Worm (Caenorhabditis elegans): ENCODE results near the gene arrd-8.

The arrd-8 gene

ce11 chrII:12064680-12065135, at the start of gene arrd-8:
Gene arrd-8 (plus strand): TSS chrII:12065085.
- TF ChIP-seq elt-2 (tag; optimal IDR thresholded peaks at IDR 0.05) (peak; percentile 19), efl-1 (optimal IDR thresholded peaks at IDR 0.05) (no peak), efl-1 (GFP tag; optimal IDR thresholded peaks at IDR 0.05 in 1 of 2) (peak in 1 of 2 experiments; percentile 62), lin-15B (tag; optimal IDR thresholded peaks at IDR 0.05) (no peak), nhr-85 (tag) (no peak)

- peak in 1 of 2 experiments; percentile 23 for TF ChIP-seq lin-35 (GFP tag; optimal IDR thresholded peaks at IDR 0.05)
- TF ChIP-seq unc-130 (tag; optimal IDR thresholded peaks at IDR 0.05), result no peak
- TF ChIP-seq aha-1 (tag; optimal IDR thresholded peaks at IDR 0.05), result no peak
- TF ChIP-seq lsy-2 (tag; optimal IDR thresholded peaks at IDR 0.05), result peak; percentile 56 to 90
- TF ChIP-seq dpl-1 (GFP tag; optimal IDR thresholded peaks at IDR 0.05), result peak in 1 of 3 experiments; percentile 37
- TF ChIP-seq skn-1 (tag; optimal IDR thresholded peaks at IDR 0.05), result peak; percentile 48
- TF ChIP-seq sox-4 (tag; optimal IDR thresholded peaks at IDR 0.05), result no peak
- peak; percentile 4 to 21 for TF ChIP-seq efl-1 (optimal IDR thresholded peaks at IDR 0.05)
- peak; percentile 18 to 92 for TF ChIP-seq efl-1 (GFP tag; optimal IDR thresholded peaks at IDR 0.05 in 1 of 2)
- TF ChIP-seq mep-1 (tag; optimal IDR thresholded peaks at IDR 0.05), result peak; percentile 22
- TF ChIP-seq F16B12.6 (tag; optimal IDR thresholded peaks at IDR 0.05), result peak; percentile 79
- no peak for TF ChIP-seq egl-27 (tag; optimal IDR thresholded peaks at IDR 0.05)
- TF ChIP-seq nhr-28 (tag; optimal IDR thresholded peaks at IDR 0.05), result no peak
- peak; percentile 5 for TF ChIP-seq snu-23 (GFP tag; optimal IDR thresholded peaks at IDR 0.05)
- TF ChIP-seq ama-1 (optimal IDR thresholded peaks at IDR 0.05), result no peak
- no peak for TF ChIP-seq lin-15B (tag; optimal IDR thresholded peaks at IDR 0.05)
- TF ChIP-seq mef-2 (tag; optimal IDR thresholded peaks at IDR 0.05), result no peak
- TF ChIP-seq nhr-12 (tag; optimal IDR thresholded peaks at IDR 0.05), result no peak
- no peak for TF ChIP-seq unc-30 (tag; optimal IDR thresholded peaks at IDR 0.05)
- TF ChIP-seq unc-86 (tag; optimal IDR thresholded peaks at IDR 0.05), result no peak
- no peak for TF ChIP-seq nhr-11 (tag; optimal IDR thresholded peaks at IDR 0.05)
Measured at ce11 chrII:12023315-12023878, 41.5 kb upstream of the arrd-8 start, which contains the start of gene Y17G7B.12. Gene Y17G7B.12 (plus strand): TSS chrII:12023861.

- TF ChIP-seq unc-98 (GFP tag; IDR thresholded peaks at IDR 0.05) (no peak), fkh-10 (GFP tag; optimal IDR thresholded peaks at IDR 0.05) (no peak), efl-1 (optimal IDR thresholded peaks at IDR 0.05) (no peak), efl-1 (GFP tag; optimal IDR thresholded peaks at IDR 0.05 in 1 of 2) (peak in 1 of 2 experiments; percentile 34), dpl-1 (GFP tag; optimal IDR thresholded peaks at IDR 0.05) (no peak), ceh-8 (GFP tag; optimal IDR thresholded peaks at IDR 0.05) (no peak), elt-2 (tag; optimal IDR thresholded peaks at IDR 0.05) (peak; percentile 47), mep-1 (tag; optimal IDR thresholded peaks at IDR 0.05) (no peak), rnt-1 (tag; optimal IDR thresholded peaks at IDR 0.05) (no peak), mef-2 (tag; optimal IDR thresholded peaks at IDR 0.05) (no peak)
Measured at ce11 chrII:12027697-12028245, 37.1 kb upstream of the arrd-8 start, which contains the start of gene Y17G7B.8. Gene Y17G7B.8 (minus strand): TSS chrII:12027747.

- TF ChIP-seq lin-14 (GFP tag; optimal IDR thresholded peaks at IDR 0.05) (no peak), unc-86 (tag; optimal IDR thresholded peaks at IDR 0.05) (no peak), nhr-90 (tag; optimal IDR thresholded peaks at IDR 0.05; ENCODE audit: poor library complexity) (no peak), aly-2 (tag; optimal IDR thresholded peaks at IDR 0.05) (no peak), zag-1 (tag; optimal IDR thresholded peaks at IDR 0.05) (no peak), ztf-11 (tag; optimal IDR thresholded peaks at IDR 0.05) (no peak)
Measured at ce11 chrII:12028707-12029106, 36.2 kb upstream of the arrd-8 start.

- TF ChIP-seq pag-3 (tag; optimal IDR thresholded peaks at IDR 0.05; ENCODE audit: borderline replicate concordance, insufficient read depth) (no peak), hlh-4 (tag; optimal IDR thresholded peaks at IDR 0.05) (no peak), ceh-8 (GFP tag; optimal IDR thresholded peaks at IDR 0.05) (no peak), nhr-85 (tag) (no peak), ceh-90 (tag; optimal IDR thresholded peaks at IDR 0.05) (no peak), zag-1 (tag; optimal IDR thresholded peaks at IDR 0.05) (no peak), lir-3 (tag; optimal IDR thresholded peaks at IDR 0.05; ENCODE audit: poor library complexity) (no peak), sup-37 (GFP tag; optimal IDR thresholded peaks at IDR 0.05) (no peak), hlh-17 (GFP tag; optimal IDR thresholded peaks at IDR 0.05; ENCODE audit: borderline replicate concordance) (no peak), nhr-47 (tag; optimal IDR thresholded peaks at IDR 0.05) (no peak), efl-3 (GFP tag; optimal IDR thresholded peaks at IDR 0.05) (no peak), ztf-4 (tag; optimal IDR thresholded peaks at IDR 0.05) (no peak), unc-62 (GFP tag; optimal IDR thresholded peaks at IDR 0.05) (no peak), snu-23 (GFP tag; optimal IDR thresholded peaks at IDR 0.05) (no peak), tbx-2 (tag; optimal IDR thresholded peaks at IDR 0.05) (no peak), unc-30 (tag; optimal IDR thresholded peaks at IDR 0.05) (no peak)
Measured at ce11 chrII:12036075-12036474, 28.8 kb upstream of the arrd-8 start.

All from whole organism, L1 larva.